Fruit fly (Drosophila melanogaster): Measurements from ENCODE around the gene CG12229.

DNA sequence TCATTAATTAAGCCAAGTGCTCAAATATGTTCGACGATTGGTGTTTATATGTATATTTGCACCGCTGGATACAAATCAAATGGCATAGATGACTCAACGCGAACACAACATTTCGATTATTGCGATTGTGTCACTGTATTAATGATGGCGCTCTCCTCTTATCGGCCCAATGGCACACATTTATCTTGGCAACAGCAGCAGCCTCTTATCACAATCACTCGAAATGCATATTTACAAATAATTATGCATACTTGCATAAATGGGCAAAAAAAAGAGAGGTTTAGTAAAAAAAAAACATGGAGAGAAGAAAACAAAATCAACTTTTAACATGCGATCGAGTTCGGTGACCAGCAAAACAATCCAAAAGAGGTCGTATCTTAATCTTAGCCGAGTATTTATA lies 25.0 kb downstream of the CG12229 start:
- TF ChIP-seq psq (optimal IDR thresholded peaks at IDR 0.05) (no peak), pan (optimal IDR thresholded peaks at IDR 0.05) (no peak), usp (GFP tag; optimal IDR thresholded peaks at IDR 0.05) (no peak), CG8478 (optimal IDR thresholded peaks at IDR 0.05) (no peak)
